Worm (Caenorhabditis elegans): ENCODE results near the gene ZK1055.7.

Gene ZK1055.7

DNA sequence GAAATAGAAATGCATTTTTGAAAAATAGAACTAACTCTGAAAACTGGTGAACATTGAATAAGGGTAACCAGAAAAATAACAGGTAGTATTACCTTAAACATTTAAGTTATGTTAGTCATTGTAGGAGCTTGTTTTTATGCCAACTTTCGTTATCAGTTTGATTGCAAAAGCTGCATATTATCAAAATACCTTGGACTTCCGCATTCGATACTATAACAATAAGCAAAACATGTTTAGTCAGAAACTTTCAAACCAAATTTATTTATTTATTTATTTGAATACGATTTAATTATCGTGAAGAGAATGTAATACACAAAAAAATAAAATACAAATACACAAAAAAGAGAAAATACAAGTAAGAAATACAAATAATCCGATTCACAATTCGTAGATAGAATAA is 50.9 kb downstream of the ZK1055.7 start, which contains the start of gene K04A8.19:
Gene K04A8.19, minus strand, starts transcription at position 101 of the 400 bp plus-strand sequence.
- TF ChIP-seq T22C8.4 (GFP tag; IDR thresholded peaks at IDR 0.05) (no peak), med-1 (GFP tag; optimal IDR thresholded peaks at IDR 0.05; ENCODE audit: insufficient read depth) (no peak), tab-1 (GFP tag; IDR thresholded peaks at IDR 0.05) (no peak), cog-1 (tag; optimal IDR thresholded peaks at IDR 0.05) (no peak), flt-1 (GFP tag; IDR thresholded peaks at IDR 0.05) (no peak), ztf-23 (GFP tag; IDR thresholded peaks at IDR 0.05) (no peak)

Measured in whole organism, midembryonic.